Fruit fly (Drosophila melanogaster): ENCODE data around the gene CG11563.

The CG11563 gene

DNA sequence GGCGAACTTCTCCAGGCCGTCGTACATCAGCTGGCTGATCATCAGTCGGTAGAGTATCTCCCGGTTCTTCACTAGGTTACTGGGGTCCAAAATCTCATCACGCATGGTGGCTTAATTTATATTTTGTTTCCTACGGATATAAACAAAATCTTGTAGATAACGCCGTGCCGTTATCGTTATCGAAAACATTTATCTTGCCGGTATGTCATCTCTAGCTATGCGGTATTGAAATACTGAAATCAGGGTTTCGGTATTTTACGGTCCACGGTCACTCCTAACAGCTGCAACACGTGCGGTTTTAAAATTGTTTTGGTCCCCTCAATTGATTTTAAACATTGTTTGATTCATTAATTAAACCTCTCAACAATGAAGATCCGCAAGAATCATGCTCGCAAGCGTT is at the start of gene CG11563, which contains the start of gene CstF50 (continued):
- TF ChIP-seq sna (GFP tag; IDR thresholded peaks at IDR 0.05; ENCODE audit: partially characterized antibody) (peak; percentile 56; the same call in 1 of the 2 replicates), Sry-δ (GFP tag; optimal IDR thresholded peaks at IDR 0.05) (peak; percentile 88), tx (GFP tag; optimal IDR thresholded peaks at IDR 0.05) (no peak), sim (GFP tag; IDR thresholded peaks at IDR 0.05) (no peak), gfzf (GFP tag; optimal IDR thresholded peaks at IDR 0.05) (peak; percentile 81), jing (GFP tag; optimal IDR thresholded peaks at IDR 0.05) (no peak), HmgZ (tag; optimal IDR thresholded peaks at IDR 0.05) (peak; percentile 22), CG5245 (GFP tag; optimal IDR thresholded peaks at IDR 0.05) (no peak), sr (GFP tag; IDR thresholded peaks at IDR 0.05) (no peak), pfk (GFP tag; optimal IDR thresholded peaks at IDR 0.05) (no peak), ac (GFP tag; optimal IDR thresholded peaks at IDR 0.05) (no peak), salm (tag; optimal IDR thresholded peaks at IDR 0.05) (no peak), CHES-1-like (GFP tag; optimal IDR thresholded peaks at IDR 0.05) (peak; percentile 13), CG2202 (tag; optimal IDR thresholded peaks at IDR 0.05) (no peak), CG17829 (tag; optimal IDR thresholded peaks at IDR 0.05) (peak; percentile 11), HLH4C (GFP tag; IDR thresholded peaks at IDR 0.05; ENCODE audit: partially characterized antibody) (peak; percentile 42; the same call in 2 of the 3 replicates), z (GFP tag; IDR thresholded peaks at IDR 0.05) (no peak), CG10267 (tag; optimal IDR thresholded peaks at IDR 0.05) (peak; percentile 14), az2 (GFP tag; optimal IDR thresholded peaks at IDR 0.05) (no peak), Dref (GFP tag; IDR thresholded peaks at IDR 0.05) (peak; percentile 70), sens (GFP tag) (peak; percentile 48), CG18619 (GFP tag; optimal IDR thresholded peaks at IDR 0.05) (no peak), CG13287 (GFP tag; IDR thresholded peaks at IDR 0.05; ENCODE audit: partially characterized antibody) (peak; percentile 76), zen (tag; optimal IDR thresholded peaks at IDR 0.05) (peak; percentile 15), CG16863 (GFP tag; optimal IDR thresholded peaks at IDR 0.05) (no peak), unc-4 (GFP tag; IDR thresholded peaks at IDR 0.05; ENCODE audit: partially characterized antibody) (no peak; the same call in 1 of the 2 replicates), btn (GFP tag; optimal IDR thresholded peaks at IDR 0.05) (no peak), TFAM (GFP tag; optimal IDR thresholded peaks at IDR 0.05) (no peak), CG8089 (GFP tag; optimal IDR thresholded peaks at IDR 0.05) (no peak), CG33557 (GFP tag; optimal IDR thresholded peaks at IDR 0.05) (no peak), Dll (GFP tag; IDR thresholded peaks at IDR 0.05; ENCODE audit: partially characterized antibody) (peak; percentile 54; the same call in 2 of the 4 replicates), HLHmδ (GFP tag; optimal IDR thresholded peaks at IDR 0.05) (no peak), ftz-f1 (GFP tag; optimal IDR thresholded peaks at IDR 0.05) (no peak), dm (GFP tag; optimal IDR thresholded peaks at IDR 0.05) (peak; percentile 92), cas (GFP tag; IDR thresholded peaks at IDR 0.05) (no peak), Opbp (GFP tag; IDR thresholded peaks at IDR 0.05; ENCODE audit: partially characterized antibody) (peak; percentile 62; the same call in 1 of the 3 replicates), CG8944 (GFP tag; optimal IDR thresholded peaks at IDR 0.05) (no peak), tgo (GFP tag; IDR thresholded peaks at IDR 0.05) (no peak), Neu2 (GFP tag; optimal IDR thresholded peaks at IDR 0.05; ENCODE audit: borderline replicate concordance) (no peak), CG30020 (tag; optimal IDR thresholded peaks at IDR 0.05) (peak; percentile 21), CG9797 (GFP tag; optimal IDR thresholded peaks at IDR 0.05) (peak; percentile 84), tna (GFP tag; IDR thresholded peaks at IDR 0.05; ENCODE audit: partially characterized antibody) (peak; percentile 17; the same call in 1 of the 2 replicates), chinmo (GFP tag; IDR thresholded peaks at IDR 0.05; ENCODE audit: partially characterized antibody) (peak; percentile 71; the same call in 2 of the 4 replicates), CG14441 (GFP tag; IDR thresholded peaks at IDR 0.05) (no peak), CG3838 (GFP tag; optimal IDR thresholded peaks at IDR 0.05) (no peak), Doc2 (GFP tag; IDR thresholded peaks at IDR 0.05) (no peak), Hey (tag; optimal IDR thresholded peaks at IDR 0.05) (no peak), hbn (GFP tag; IDR thresholded peaks at IDR 0.05; ENCODE audit: partially characterized antibody) (0 out of 2 replicates have a peak, but pooled peaks have one; percentile 33), CG6654 (GFP tag; optimal IDR thresholded peaks at IDR 0.05) (no peak), ttk (GFP tag; IDR thresholded peaks at IDR 0.05) (no peak)
